Fruit fly (Drosophila melanogaster) whole organism, embryonic: ENCODE results near the gene FBXO11.
A peak's percentile ranks its signal among the peaks of the same experiment; 100 is the strongest.

ENCODE experiments used
- ATbp ChIP-seq: fragments of 200-800 bp; sonication (Bioruptor generic); optimal IDR thresholded peaks from 2 replicates; lab custom pipeline; 2017; ENCODE audit warnings: missing biosample characterization, mild to moderate bottlenecking, missing genetic modification characterization, missing genetic modification reagents
- Abd-B ChIP-seq: fragments of 200-800 bp; sonication (Bioruptor generic); optimal IDR thresholded peaks from 2 replicates; lab custom pipeline; 2018; ENCODE audit warnings: missing biosample characterization, mild to moderate bottlenecking, missing genetic modification characterization, moderate library complexity
- CG13775 ChIP-seq: fragments of 200-800 bp; sonication (Bioruptor generic); optimal IDR thresholded peaks from 3 replicates; lab custom pipeline; 2017; ENCODE audit warnings: missing biosample characterization, mild to moderate bottlenecking, missing genetic modification characterization
- CG15011 ChIP-seq: fragments of 200-800 bp; sonication (Bioruptor generic); optimal IDR thresholded peaks from 3 replicates; lab custom pipeline; 2018; ENCODE audit warnings: missing biosample characterization, mild to moderate bottlenecking, missing genetic modification characterization
- CG1792 ChIP-seq: fragments of 200-800 bp; sonication (Bioruptor generic); optimal IDR thresholded peaks from 2 replicates; lab custom pipeline; 2016; ENCODE audit warnings: missing biosample characterization, missing genetic modification characterization
- CG18599 ChIP-seq: fragments of 200-800 bp; sonication (Bioruptor generic); optimal IDR thresholded peaks from 3 replicates; lab custom pipeline; 2017; ENCODE audit warnings: missing biosample characterization, missing genetic modification characterization, mild to moderate bottlenecking, moderate library complexity, missing genetic modification reagents
- CG2116 ChIP-seq: fragments of 200-800 bp; sonication (Bioruptor generic); optimal IDR thresholded peaks from 3 replicates; lab custom pipeline; 2018; ENCODE audit warnings: missing biosample characterization, mild to moderate bottlenecking, missing genetic modification characterization
- CG2199 ChIP-seq: fragments of 200-800 bp; sonication (Bioruptor generic); IDR thresholded peaks from 3 replicates; pipeline ENCODE4 v1.3.6; 2022; ENCODE audit warnings: missing biosample characterization, missing genetic modification characterization
- CG34376 ChIP-seq: fragments of 200-800 bp; sonication (Bioruptor generic); optimal IDR thresholded peaks from 2 replicates; lab custom pipeline; 2018; ENCODE audit warnings: missing biosample characterization, mild to moderate bottlenecking, missing genetic modification characterization
- CG3726 ChIP-seq: fragments of 200-800 bp; sonication (Bioruptor generic); IDR thresholded peaks from 3 replicates; pipeline ENCODE4, ENCODE4 v1.3.6; 2022; ENCODE audit warnings: missing biosample characterization, missing genetic modification characterization
- CG3847 ChIP-seq: fragments of 200-800 bp; sonication (Bioruptor generic); IDR thresholded peaks from 2 replicates; pipeline ENCODE4 v1.3.6; 2022; ENCODE audit warnings: missing biosample characterization, missing genetic modification characterization
- CG4282 ChIP-seq: fragments of 200-800 bp; sonication (Bioruptor generic); optimal IDR thresholded peaks from 2 replicates; lab custom pipeline; 2016; ENCODE audit warnings: missing biosample characterization, missing genetic modification characterization
- CG4360 ChIP-seq: fragments of 200-800 bp; sonication (Bioruptor generic); IDR thresholded peaks from 2 replicates; pipeline ENCODE4 v1.3.6; 2022; ENCODE audit warnings: missing biosample characterization, missing genetic modification characterization
- CG4617 ChIP-seq: fragments of 200-800 bp; sonication (Bioruptor generic); optimal IDR thresholded peaks from 3 replicates; lab custom pipeline; 2016; ENCODE audit warnings: missing biosample characterization, missing genetic modification characterization, borderline replicate concordance
- CG4730 ChIP-seq: fragments of 200-800 bp; sonication (Bioruptor generic); IDR thresholded peaks from 2 replicates; pipeline ENCODE4 v1.3.6; 2022; ENCODE audit warnings: missing biosample characterization, missing genetic modification characterization
- CG7745 ChIP-seq: fragments of 200-800 bp; sonication (Bioruptor generic); optimal IDR thresholded peaks from 2 replicates; lab custom pipeline; 2018; ENCODE audit warnings: missing biosample characterization, mild to moderate bottlenecking, missing genetic modification characterization, moderate library complexity
- CG7987 ChIP-seq: fragments of 200-800 bp; sonication (Bioruptor generic); optimal IDR thresholded peaks from 2 replicates; lab custom pipeline; 2018; ENCODE audit warnings: missing biosample characterization, mild to moderate bottlenecking, missing genetic modification characterization, moderate library complexity
- CG8089 ChIP-seq: fragments of 200-800 bp; sonication (Bioruptor generic); optimal IDR thresholded peaks from 3 replicates; lab custom pipeline; 2016; ENCODE audit warnings: missing biosample characterization, missing genetic modification characterization
- CG8924 ChIP-seq: fragments of 200-800 bp; optimal IDR thresholded peaks from 3 replicates; lab custom pipeline; 2019; ENCODE audit warnings: missing biosample characterization, mild to moderate bottlenecking, missing genetic modification characterization, moderate library complexity
- CG8944 ChIP-seq: fragments of 200-800 bp; sonication (Bioruptor generic); optimal IDR thresholded peaks from 3 replicates; lab custom pipeline; 2016; ENCODE audit warnings: missing biosample characterization, missing genetic modification characterization
- CG9932 ChIP-seq: fragments of 200-800 bp; sonication (Bioruptor generic); IDR thresholded peaks from 2 replicates; pipeline ENCODE4 v1.3.6; 2022; ENCODE audit warnings: missing biosample characterization, missing genetic modification characterization
- Hr78 ChIP-seq, 2 experiments: fragments of 200-800 bp in 1 of 2; fragments of >200 bp in 1 of 2; sonication (Bioruptor generic) in 1 of 2; optimal IDR thresholded peaks; 2 replicates each; lab custom pipeline; 2017 to 2019; ENCODE audit warnings: missing biosample characterization in 2 of 2, missing genetic modification characterization in 2 of 2, mild to moderate bottlenecking in 1 of 2, moderate library complexity in 1 of 2
- MESR4 ChIP-seq: fragments of 200-800 bp; sonication (Bioruptor generic); optimal IDR thresholded peaks from 2 replicates; lab custom pipeline; 2018; ENCODE audit warnings: missing biosample characterization, mild to moderate bottlenecking, missing genetic modification characterization, moderate library complexity
- NC2α ChIP-seq: fragments of 200-800 bp; sonication (Bioruptor generic); optimal IDR thresholded peaks from 2 replicates; lab custom pipeline; 2016; ENCODE audit warnings: missing biosample characterization, missing genetic modification characterization
- Nf-YB ChIP-seq: fragments of 200-800 bp; sonication (Bioruptor generic); optimal IDR thresholded peaks from 3 replicates; lab custom pipeline; 2019; ENCODE audit warnings: missing biosample characterization, mild to moderate bottlenecking, missing genetic modification characterization, moderate library complexity
- Oaz ChIP-seq: fragments of 200-800 bp; sonication (Bioruptor generic); IDR thresholded peaks from 2 replicates; pipeline ENCODE4 v1.3.6; 2022; ENCODE audit warnings: missing biosample characterization, missing genetic modification characterization
- bigmax ChIP-seq: fragments of 200-800 bp; sonication (Bioruptor generic); optimal IDR thresholded peaks from 2 replicates; lab custom pipeline; 2018; ENCODE audit warnings: missing biosample characterization, mild to moderate bottlenecking, missing genetic modification characterization
- br ChIP-seq: fragments of >200 bp; optimal IDR thresholded peaks from 2 replicates; lab custom pipeline; 2017
- cas ChIP-seq: fragments of 200-800 bp; sonication (Bioruptor generic); IDR thresholded peaks from 2 replicates; pipeline ENCODE4 v1.3.6; 2022; ENCODE audit warnings: missing biosample characterization, missing genetic modification characterization
- dan ChIP-seq: fragments of 200-800 bp; sonication (Bioruptor generic); IDR thresholded peaks from 2 replicates; pipeline ENCODE4 v1.3.6; 2022; ENCODE audit warnings: missing biosample characterization, missing genetic modification characterization
- dati ChIP-seq: fragments of 200-800 bp; sonication (Bioruptor generic); IDR thresholded peaks from 2 replicates; pipeline ENCODE4 v1.3.6; 2022; ENCODE audit warnings: missing biosample characterization, missing genetic modification characterization
- exex ChIP-seq: fragments of 200-800 bp; sonication (Bioruptor generic); optimal IDR thresholded peaks from 4 replicates; lab custom pipeline; 2018; ENCODE audit warnings: missing biosample characterization, mild to moderate bottlenecking, missing genetic modification characterization, moderate library complexity
- fd3F ChIP-seq: fragments of 200-800 bp; sonication (Bioruptor generic); optimal IDR thresholded peaks from 2 replicates; lab custom pipeline; 2018; ENCODE audit warnings: missing biosample characterization, mild to moderate bottlenecking, missing genetic modification characterization, moderate library complexity
- fru ChIP-seq: fragments of >200 bp; optimal IDR thresholded peaks from 2 replicates; lab custom pipeline; 2017
- gcm2 ChIP-seq: fragments of 200-800 bp; sonication (Bioruptor generic); optimal IDR thresholded peaks from 2 replicates; lab custom pipeline; 2016; ENCODE audit warnings: missing biosample characterization, missing genetic modification characterization
- grau ChIP-seq: fragments of 200-800 bp; optimal IDR thresholded peaks from 3 replicates; lab custom pipeline; 2019; ENCODE audit warnings: missing biosample characterization, mild to moderate bottlenecking, missing genetic modification characterization, moderate library complexity
- grn ChIP-seq: fragments of 200-800 bp; sonication (Bioruptor generic); optimal IDR thresholded peaks from 3 replicates; lab custom pipeline; 2017; ENCODE audit warnings: missing biosample characterization, missing genetic modification characterization
- gsb ChIP-seq: fragments of 200-800 bp; sonication (Bioruptor generic); IDR thresholded peaks from 2 replicates; pipeline ENCODE4 v1.3.6; 2022; ENCODE audit warnings: missing biosample characterization, missing genetic modification characterization
- insv ChIP-seq, 2 experiments: fragments of 200-800 bp; sonication (Bioruptor generic); optimal IDR thresholded peaks; 3 replicates each; lab custom pipeline; 2016 to 2018; ENCODE audit warnings: missing biosample characterization in 2 of 2, missing genetic modification characterization in 2 of 2
- kah ChIP-seq: fragments of 200-800 bp; sonication (Bioruptor generic); optimal IDR thresholded peaks from 2 replicates; lab custom pipeline; 2018; ENCODE audit warnings: missing biosample characterization, mild to moderate bottlenecking, missing genetic modification characterization
- kay ChIP-seq: fragments of 200-800 bp; sonication (Bioruptor generic); optimal IDR thresholded peaks from 2 replicates; lab custom pipeline; 2016; ENCODE audit warnings: missing biosample characterization, missing genetic modification characterization
- lola ChIP-seq, 3 experiments: fragments of >200 bp in 2 of 3; fragments of 200-800 bp in 1 of 3; sonication (Bioruptor generic) in 1 of 3; optimal IDR thresholded peaks; 2 replicates each; lab custom pipeline; 2017 to 2019; ENCODE audit warnings: missing biosample characterization in 3 of 3, missing genetic modification characterization in 3 of 3, mild to moderate bottlenecking in 1 of 3, moderate library complexity in 1 of 3
- nerfin-1 ChIP-seq: fragments of 200-800 bp; sonication (Bioruptor generic); optimal IDR thresholded peaks from 3 replicates; lab custom pipeline; 2019; ENCODE audit warnings: missing biosample characterization, mild to moderate bottlenecking, missing genetic modification characterization, moderate library complexity
- otp ChIP-seq: fragments of 200-800 bp; sonication (Bioruptor generic); IDR thresholded peaks from 3 replicates; pipeline ENCODE4, ENCODE4 v1.3.6; 2022; ENCODE audit warnings: missing biosample characterization, missing genetic modification characterization
- run ChIP-seq: fragments of 200-800 bp; sonication (Bioruptor generic); optimal IDR thresholded peaks from 3 replicates; lab custom pipeline; 2018; ENCODE audit warnings: missing biosample characterization, mild to moderate bottlenecking, missing genetic modification characterization
- slp2 ChIP-seq: fragments of 200-800 bp; sonication (Bioruptor generic); optimal IDR thresholded peaks from 2 replicates; lab custom pipeline; 2016; ENCODE audit warnings: missing biosample characterization, missing genetic modification characterization
- tin ChIP-seq: fragments of 200-800 bp; sonication (Bioruptor generic); optimal IDR thresholded peaks from 3 replicates; lab custom pipeline; 2016; ENCODE audit warnings: missing biosample characterization, missing genetic modification characterization
- toy ChIP-seq: fragments of 200-800 bp; sonication (Bioruptor generic); IDR thresholded peaks from 2 replicates; pipeline ENCODE4 v1.3.6; 2022; ENCODE audit warnings: missing biosample characterization, missing genetic modification characterization
- trem ChIP-seq: fragments of 200-800 bp; optimal IDR thresholded peaks from 3 replicates; lab custom pipeline; 2019; ENCODE audit warnings: missing biosample characterization, mild to moderate bottlenecking, missing genetic modification characterization, moderate library complexity
- vnd ChIP-seq: fragments of 200-800 bp; sonication (Bioruptor generic); IDR thresholded peaks from 3 replicates; pipeline ENCODE4 v1.3.6; 2022; ENCODE audit warnings: missing biosample characterization, missing genetic modification characterization; ENCODE audit not compliant: partially characterized antibody
- zf30C ChIP-seq: fragments of 200-800 bp; sonication (Bioruptor generic); optimal IDR thresholded peaks from 3 replicates; lab custom pipeline; 2018; ENCODE audit warnings: missing biosample characterization, mild to moderate bottlenecking, missing genetic modification characterization

The FBXO11 gene

DNA sequence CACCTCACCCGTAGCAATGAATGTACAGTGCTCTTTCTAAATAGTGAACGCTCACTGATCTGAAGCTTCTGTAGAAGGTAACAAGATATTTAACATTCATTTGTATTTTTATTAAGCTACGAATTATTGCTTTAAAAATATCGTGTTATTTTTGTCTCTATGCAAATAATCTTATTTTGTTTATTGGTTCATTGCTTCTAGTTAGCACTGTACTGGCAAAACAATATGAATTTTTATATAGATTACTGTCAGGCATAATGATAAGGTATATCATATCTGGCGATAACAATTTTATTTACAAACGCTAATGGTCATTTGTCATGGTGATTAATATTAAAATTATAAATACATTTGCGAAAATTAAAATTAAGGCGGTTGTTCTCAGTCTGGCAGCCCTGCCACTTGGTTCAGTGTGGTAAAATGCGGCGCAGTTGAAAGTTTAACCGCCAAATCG lies 37.6 kb downstream of the FBXO11 start, which contains the start of gene CG9471 (continued):
- TF ChIP-seq tin (GFP tag; lab: Kevin White, UChicago): peak; percentile 88
- TF ChIP-seq CG34376 (GFP tag; lab: Kevin White, UChicago): peak; percentile 87
- TF ChIP-seq CG8089 (GFP tag; lab: Kevin White, UChicago): peak; percentile 77
- peak; percentile 1 for TF ChIP-seq bigmax (GFP tag; lab: Kevin White, UChicago)
- TF ChIP-seq Nf-YB (GFP tag; lab: Kevin White, UChicago): peak; percentile 75
- peak; percentile 89 for TF ChIP-seq slp2 (GFP tag; lab: Kevin White, UChicago)
- TF ChIP-seq CG7745: peak; percentile 58
- TF ChIP-seq fd3F (GFP tag; lab: Kevin White, UChicago): peak; percentile 89
- peak; percentile 75 for TF ChIP-seq run (tag; lab: Kevin White, UChicago)
- peak; percentile 69 for TF ChIP-seq dan (GFP tag; lab: Robert Waterston, UW)
- TF ChIP-seq exex: peak; percentile 92
- TF ChIP-seq CG15011 (GFP tag; lab: Kevin White, UChicago): peak; percentile 86
- TF ChIP-seq gsb (GFP tag; lab: Robert Waterston, UW): peak; percentile 80
- TF ChIP-seq CG2116: peak; percentile 69
- TF ChIP-seq CG18599 (GFP tag; lab: Kevin White, UChicago): peak; percentile 94
- TF ChIP-seq CG2199: 0 out of 3 replicates have a peak, but pooled peaks have one; percentile 52
- peak; percentile 91 for TF ChIP-seq CG13775 (GFP tag; lab: Kevin White, UChicago)
- peak; percentile 76 for TF ChIP-seq NC2α
- peak; percentile 81 for TF ChIP-seq dati (GFP tag; lab: Robert Waterston, UW)
- peak in 1 of 2 experiments; percentile 55 for TF ChIP-seq insv (GFP tag; optimal IDR thresholded peaks at IDR 0.05; lab: Kevin White, UChicago)
- peak; percentile 99 for TF ChIP-seq grau (tag; lab: Kevin White, UChicago)
- TF ChIP-seq vnd (GFP tag; lab: Robert Waterston, UW): no peak
- TF ChIP-seq lola (GFP tag; optimal IDR thresholded peaks at IDR 0.05; lab: Kevin White, UChicago): peak in 1 of 3 experiments; percentile 83
- peak; percentile 76 for TF ChIP-seq kah
- peak; percentile 82 for TF ChIP-seq grn
- peak in 1 of 2 experiments; percentile 73 for TF ChIP-seq Hr78 (GFP tag; optimal IDR thresholded peaks at IDR 0.05; lab: Kevin White, UChicago)
- TF ChIP-seq cas: peak; percentile 91
- TF ChIP-seq CG9932 (GFP tag; lab: Robert Waterston, UW): peak; percentile 93
- TF ChIP-seq CG1792 (GFP tag; lab: Kevin White, UChicago): peak; percentile 83
- TF ChIP-seq CG4282 (GFP tag; lab: Kevin White, UChicago): peak; percentile 65
- peak; percentile 80 for TF ChIP-seq CG7987 (GFP tag; lab: Kevin White, UChicago)
- TF ChIP-seq br (lab: Kevin White, UChicago): no peak
- TF ChIP-seq ATbp: peak; percentile 88
- peak; percentile 80 for TF ChIP-seq kay (GFP tag; lab: Kevin White, UChicago)
- TF ChIP-seq trem (tag; lab: Kevin White, UChicago): peak; percentile 90
- peak; percentile 88 for TF ChIP-seq CG8944 (GFP tag; lab: Kevin White, UChicago)
- TF ChIP-seq MESR4: peak; percentile 26
- TF ChIP-seq zf30C (GFP tag; lab: Kevin White, UChicago): no peak
- peak; percentile 93 for TF ChIP-seq CG8924 (tag; lab: Kevin White, UChicago)
- TF ChIP-seq fru (lab: Kevin White, UChicago): no peak
- peak; percentile 85; the same call in 2 of the 3 replicates for TF ChIP-seq otp (GFP tag; lab: Robert Waterston, UW)
- TF ChIP-seq nerfin-1: peak; percentile 80
- peak; percentile 89 for TF ChIP-seq CG4730 (GFP tag; lab: Robert Waterston, UW)
- peak; percentile 61 for TF ChIP-seq CG4360 (GFP tag; lab: Robert Waterston, UW)
- TF ChIP-seq toy: peak; percentile 76; the same call in 1 of the 2 replicates
- TF ChIP-seq CG3847 (GFP tag; lab: Robert Waterston, UW): peak; percentile 89
- peak; percentile 81 for TF ChIP-seq CG4617 (GFP tag; lab: Kevin White, UChicago)
- peak; percentile 85; the same call in 2 of the 3 replicates for TF ChIP-seq CG3726
- peak; percentile 80 for TF ChIP-seq Oaz (GFP tag; lab: Robert Waterston, UW)
- TF ChIP-seq Abd-B (GFP tag; lab: Kevin White, UChicago): peak; percentile 90
- peak; percentile 76 for TF ChIP-seq gcm2 (GFP tag; lab: Kevin White, UChicago)
